Worm (Caenorhabditis elegans): Measurements from ENCODE around the gene ent-2.

ent-2 gene

ce11 chrX:15597077-15597476 is 3.8 kb upstream of the ent-2 start, which contains the start of gene K09A9.8:
Gene K09A9.8 (minus strand): TSS chrX:15597177.
- TF ChIP-seq ztf-11 (tag; optimal IDR thresholded peaks at IDR 0.05) (no peak), nhr-28 (tag; optimal IDR thresholded peaks at IDR 0.05) (no peak), unc-39 (tag; optimal IDR thresholded peaks at IDR 0.05) (no peak), fos-1 (tag; optimal IDR thresholded peaks at IDR 0.05) (no peak), nhr-25 (tag; optimal IDR thresholded peaks at IDR 0.05) (no peak)

- TF ChIP-seq pha-4 (tag; optimal IDR thresholded peaks at IDR 0.05) (peak; percentile 18), elt-2 (tag; optimal IDR thresholded peaks at IDR 0.05) (peak; percentile 76), nhr-28 (tag; optimal IDR thresholded peaks at IDR 0.05) (no peak), pqm-1 (tag; optimal IDR thresholded peaks at IDR 0.05) (peak; percentile 45)
Measured at ce11 chrX:15598661-15599384, 2.0 kb upstream of the ent-2 start.

ce11 chrX:15599925-15600324 is 942 bp upstream of the ent-2 start:
- TF ChIP-seq nhr-43 (tag; optimal IDR thresholded peaks at IDR 0.05; ENCODE audit: poor library complexity, severe bottlenecking) (no peak), ceh-9 (tag; optimal IDR thresholded peaks at IDR 0.05) (no peak), nhr-28 (tag; optimal IDR thresholded peaks at IDR 0.05) (no peak)

- TF ChIP-seq nhr-25 (tag; optimal IDR thresholded peaks at IDR 0.05) (no peak), lin-15B (tag; optimal IDR thresholded peaks at IDR 0.05) (no peak), nhr-76 (tag; optimal IDR thresholded peaks at IDR 0.05) (no peak), nhr-23 (tag; optimal IDR thresholded peaks at IDR 0.05) (no peak), nhr-67 (tag; optimal IDR thresholded peaks at IDR 0.05) (no peak), ceh-16 (tag; optimal IDR thresholded peaks at IDR 0.05) (no peak), lin-39 (tag; optimal IDR thresholded peaks at IDR 0.05) (no peak), egl-27 (tag; optimal IDR thresholded peaks at IDR 0.05) (no peak), nhr-12 (tag; optimal IDR thresholded peaks at IDR 0.05) (no peak), fkh-2 (tag; optimal IDR thresholded peaks at IDR 0.05) (no peak), lsy-12 (tag; optimal IDR thresholded peaks at IDR 0.05) (no peak), hmg-11 (tag; optimal IDR thresholded peaks at IDR 0.05) (no peak), ceh-28 (tag; optimal IDR thresholded peaks at IDR 0.05) (no peak), fkh-10 (GFP tag; optimal IDR thresholded peaks at IDR 0.05) (no peak), pqm-1 (tag; optimal IDR thresholded peaks at IDR 0.05) (no peak), elt-3 (tag; optimal IDR thresholded peaks at IDR 0.05) (no peak), nhr-43 (tag; optimal IDR thresholded peaks at IDR 0.05; ENCODE audit: poor library complexity, severe bottlenecking) (no peak)
Measured at ce11 chrX:15604236-15604635, 3.4 kb downstream of the ent-2 start.

- TF ChIP-seq ceh-9 (tag; optimal IDR thresholded peaks at IDR 0.05) (no peak), pha-4 (tag; optimal IDR thresholded peaks at IDR 0.05) (peak; percentile 36), nhr-43 (tag; optimal IDR thresholded peaks at IDR 0.05; ENCODE audit: poor library complexity, severe bottlenecking) (no peak), nhr-77 (tag; optimal IDR thresholded peaks at IDR 0.05) (no peak), R02D3.7 (tag; optimal IDR thresholded peaks at IDR 0.05) (peak; percentile 49), mdl-1 (tag; optimal IDR thresholded peaks at IDR 0.05) (peak; percentile 93), ceh-16 (tag; optimal IDR thresholded peaks at IDR 0.05) (no peak), ama-1 (optimal IDR thresholded peaks at IDR 0.05) (peak; percentile 37), ZK546.5 (tag; optimal IDR thresholded peaks at IDR 0.05) (no peak), nhr-28 (tag; optimal IDR thresholded peaks at IDR 0.05) (no peak), nhr-12 (tag; optimal IDR thresholded peaks at IDR 0.05) (no peak), fkh-2 (tag; optimal IDR thresholded peaks at IDR 0.05) (no peak), skn-1 (tag; optimal IDR thresholded peaks at IDR 0.05) (peak; percentile 13), tbx-2 (tag; optimal IDR thresholded peaks at IDR 0.05) (peak; percentile 16), lin-39 (tag; optimal IDR thresholded peaks at IDR 0.05) (peak; percentile 91), elt-1 (tag; optimal IDR thresholded peaks at IDR 0.05) (peak; percentile 6), snpc-4 (tag; optimal IDR thresholded peaks at IDR 0.05) (peak; percentile 35), nhr-237 (tag; optimal IDR thresholded peaks at IDR 0.05) (no peak), fkh-10 (GFP tag; optimal IDR thresholded peaks at IDR 0.05) (peak; percentile 61), ceh-82 (tag; optimal IDR thresholded peaks at IDR 0.05) (no peak), ceh-28 (tag; optimal IDR thresholded peaks at IDR 0.05) (peak; percentile 54), daf-12 (tag; optimal IDR thresholded peaks at IDR 0.05) (no peak), unc-39 (tag; optimal IDR thresholded peaks at IDR 0.05) (no peak), lsy-12 (tag; optimal IDR thresholded peaks at IDR 0.05) (peak; percentile 62), ztf-4 (tag; optimal IDR thresholded peaks at IDR 0.05) (no peak), unc-62 (GFP tag; optimal IDR thresholded peaks at IDR 0.05) (peak; percentile 62), hmg-11 (tag; optimal IDR thresholded peaks at IDR 0.05) (peak; percentile 73), nhr-23 (tag; optimal IDR thresholded peaks at IDR 0.05) (peak; percentile 86), egl-5 (tag; optimal IDR thresholded peaks at IDR 0.05) (peak; percentile 47), nhr-25 (tag; optimal IDR thresholded peaks at IDR 0.05) (peak; percentile 48), zag-1 (tag; optimal IDR thresholded peaks at IDR 0.05) (peak; percentile 32), fos-1 (tag; optimal IDR thresholded peaks at IDR 0.05) (no peak), pqm-1 (tag; optimal IDR thresholded peaks at IDR 0.05) (no peak), lin-15B (tag; optimal IDR thresholded peaks at IDR 0.05) (peak; percentile 45), aly-2 (tag; optimal IDR thresholded peaks at IDR 0.05) (no peak)
Measured at ce11 chrX:15606585-15607276, 5.9 kb downstream of the ent-2 start, which contains the start of gene rab-14. Gene rab-14 (minus strand): TSS chrX:15606635.
